Worm (Caenorhabditis elegans): Measurements from ENCODE around the gene srb-6.

- TF ChIP-seq pag-3 (tag; optimal IDR thresholded peaks at IDR 0.05; ENCODE audit: borderline replicate concordance) (no peak), madf-2 (tag; optimal IDR thresholded peaks at IDR 0.05) (no peak), hlh-13 (GFP tag; optimal IDR thresholded peaks at IDR 0.05) (no peak), elt-2 (tag; optimal IDR thresholded peaks at IDR 0.05) (no peak), ceh-18 (tag; optimal IDR thresholded peaks at IDR 0.05) (no peak), ets-4 (tag; optimal IDR thresholded peaks at IDR 0.05) (no peak), hlh-6 (tag; optimal IDR thresholded peaks at IDR 0.05) (no peak), sdc-2 (tag; optimal IDR thresholded peaks at IDR 0.05) (no peak), nhr-11 (tag; optimal IDR thresholded peaks at IDR 0.05) (no peak), hlh-30 (tag; optimal IDR thresholded peaks at IDR 0.05; ENCODE audit: insufficient read depth) (no peak), fax-1 (tag; optimal IDR thresholded peaks at IDR 0.05) (no peak), unc-86 (tag; optimal IDR thresholded peaks at IDR 0.05) (no peak), pha-2 (tag; optimal IDR thresholded peaks at IDR 0.05) (no peak), pha-4 (tag; optimal IDR thresholded peaks at IDR 0.05) (no peak)
Measured at ce11 chrII:10199906-10200305, 5.2 kb downstream of the srb-6 start, which contains the start of gene R05H5.4.
